Worm (Caenorhabditis elegans) whole organism, L1 larva: ENCODE results near the gene top-2.

Experiments used
- ceh-82 ChIP-seq, 3 experiments: fragments of 150-350 bp in 1 of 3; sonication (generic microtip) in 2 of 3; optimal IDR thresholded peaks; 2 replicates each; lab custom pipeline; 2014 to 2017; ENCODE audit warnings: missing biosample characterization in 3 of 3, missing genetic modification characterization in 3 of 3
- efl-1 ChIP-seq, 4 experiments: fragments of 150-350 bp; optimal IDR thresholded peaks in 3 of 4; peaks in 1 of 4; 1 replicate in 1 of 4; 2 replicates in 3 of 4; lab custom pipeline; 2014; ENCODE audit warnings: missing biosample characterization in 2 of 4, missing genetic modification characterization in 2 of 4, missing genetic modification reagents in 2 of 4
- isw-1 ChIP-seq: fragments of 200-800 bp; sonication (Bioruptor generic); IDR thresholded peaks from 2 replicates; pipeline ENCODE4 v1.3.6; 2022; ENCODE audit warnings: missing genetic modification characterization, missing compliant biosample characterization
- lin-13 ChIP-seq: fragments of 150-350 bp; optimal IDR thresholded peaks from 2 replicates; lab custom pipeline; 2014; ENCODE audit warnings: missing biosample characterization, missing genetic modification reagents, missing genetic modification characterization
- pag-3 ChIP-seq: sonication (generic microtip); optimal IDR thresholded peaks from 2 replicates; lab custom pipeline; 2017; ENCODE audit warnings: missing genetic modification characterization, mild to moderate bottlenecking, missing compliant biosample characterization, antibody characterized with exemption, borderline replicate concordance; ENCODE audit not compliant: insufficient read depth
- snpc-4 ChIP-seq: fragments of 150-350 bp; optimal IDR thresholded peaks from 2 replicates; lab custom pipeline; 2014; ENCODE audit warnings: missing biosample characterization, missing genetic modification characterization
- unc-130 ChIP-seq: fragments of 150-350 bp; optimal IDR thresholded peaks from 2 replicates; lab custom pipeline; 2017; ENCODE audit warnings: missing biosample characterization, missing genetic modification characterization, inconsistent platforms

- TF ChIP-seq unc-130, result no peak
- no peak for TF ChIP-seq ceh-82 (tag; optimal IDR thresholded peaks at IDR 0.05; lab: Kevin White, UChicago)
- TF ChIP-seq efl-1 (optimal IDR thresholded peaks at IDR 0.05; lab: Kevin White, UChicago), result no peak
- peak in 1 of 2 experiments; percentile 27 for TF ChIP-seq efl-1 (GFP tag; optimal IDR thresholded peaks at IDR 0.05 in 1 of 2; lab: Kevin White, UChicago)
- TF ChIP-seq pag-3, result no peak
- TF ChIP-seq snpc-4 (tag; lab: Kevin White, UChicago), result no peak
- no peak for TF ChIP-seq lin-13 (GFP tag; lab: Kevin White, UChicago)
- no peak for TF ChIP-seq isw-1
Observed at ce11 chrII:11893323-11893722, 18.4 kb downstream of the top-2 start, which contains the start of gene ZK930.2.
